Fruit fly (Drosophila melanogaster): ENCODE measurements around the gene vrs.

The vrs gene

DNA sequence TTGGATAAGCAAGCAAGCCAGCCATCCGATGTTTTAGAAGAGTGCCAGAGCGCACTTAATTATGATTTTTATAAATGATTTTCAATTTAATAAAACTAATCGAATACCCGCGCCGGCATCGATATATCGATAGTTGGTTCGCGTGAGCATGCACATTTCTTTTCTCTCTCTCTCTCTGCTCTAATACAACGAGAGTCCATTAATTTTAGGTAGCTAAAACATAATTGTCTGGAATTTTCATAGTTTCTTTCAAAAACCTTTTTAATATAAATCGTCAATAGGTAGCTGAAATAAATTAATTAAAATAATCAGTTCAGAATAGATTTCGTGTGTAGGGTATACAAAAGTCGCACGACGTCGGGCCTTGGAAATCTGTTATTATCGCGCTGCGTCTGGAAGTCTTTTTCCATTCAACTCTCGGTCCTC lies 1.4 kb downstream of the vrs start, which contains the start of gene CG18549 (continued):
- TF ChIP-seq HLH4C (GFP tag; IDR thresholded peaks at IDR 0.05; ENCODE audit: partially characterized antibody) (peak; percentile 73), ap (GFP tag; IDR thresholded peaks at IDR 0.05) (peak; percentile 100), CG10565 (GFP tag; optimal IDR thresholded peaks at IDR 0.05) (peak; percentile 98), CG4730 (GFP tag; IDR thresholded peaks at IDR 0.05) (peak; percentile 100), Dek (tag; optimal IDR thresholded peaks at IDR 0.05) (peak; percentile 100), zf30C (GFP tag; optimal IDR thresholded peaks at IDR 0.05) (peak; percentile 65), dmrt99B (tag; optimal IDR thresholded peaks at IDR 0.05) (peak; percentile 100), CG9817 (tag; optimal IDR thresholded peaks at IDR 0.05) (peak; percentile 100), bab2 (GFP tag; optimal IDR thresholded peaks at IDR 0.05) (peak; percentile 100), PHDP (tag; optimal IDR thresholded peaks at IDR 0.05) (peak; percentile 100), MTF-1 (GFP tag; optimal IDR thresholded peaks at IDR 0.05; ENCODE audit: borderline replicate concordance) (peak; percentile 99), CG15514 (GFP tag; optimal IDR thresholded peaks at IDR 0.05) (peak; percentile 96), Taf1 (GFP tag; IDR thresholded peaks at IDR 0.05) (peak; percentile 98), cad (GFP tag; optimal IDR thresholded peaks at IDR 0.05) (no peak), CG17361 (GFP tag; IDR thresholded peaks at IDR 0.05) (peak; percentile 100), aop (GFP tag; IDR thresholded peaks at IDR 0.05) (peak; percentile 98), Optix (GFP tag; IDR thresholded peaks at IDR 0.05) (peak; percentile 99), so (GFP tag; IDR thresholded peaks at IDR 0.05) (peak; percentile 100), CG2120 (GFP tag; optimal IDR thresholded peaks at IDR 0.05) (peak; percentile 100), CG6791 (GFP tag; IDR thresholded peaks at IDR 0.05; ENCODE audit: partially characterized antibody) (peak; percentile 81), Mad (GFP tag; optimal IDR thresholded peaks at IDR 0.05) (peak; percentile 99), CG4404 (GFP tag; IDR thresholded peaks at IDR 0.05) (peak; percentile 99), GATAe (GFP tag; conservative IDR thresholded peaks at IDR 0.05) (peak; percentile 99), CG42726 (GFP tag; IDR thresholded peaks at IDR 0.05; ENCODE audit: partially characterized antibody) (peak; percentile 5; the same call in 1 of the 2 replicates), Usf (GFP tag; optimal IDR thresholded peaks at IDR 0.05) (peak; percentile 98), CG33557 (GFP tag; optimal IDR thresholded peaks at IDR 0.05) (peak; percentile 100), CG11504 (tag; optimal IDR thresholded peaks at IDR 0.05) (peak; percentile 99), vvl (GFP tag; IDR thresholded peaks at IDR 0.05) (peak; percentile 100), CG7271 (tag; optimal IDR thresholded peaks at IDR 0.05) (peak; percentile 99), CG11247 (GFP tag; IDR thresholded peaks at IDR 0.05) (peak; percentile 100), phol (tag; optimal IDR thresholded peaks at IDR 0.05) (peak; percentile 100), ro (GFP tag; IDR thresholded peaks at IDR 0.05) (peak; percentile 99), Asciz (GFP tag; optimal IDR thresholded peaks at IDR 0.05) (peak; percentile 100), dm (GFP tag; optimal IDR thresholded peaks at IDR 0.05) (peak; percentile 98), slou (GFP tag; optimal IDR thresholded peaks at IDR 0.05) (peak; percentile 99), prd (optimal IDR thresholded peaks at IDR 0.05) (no peak), prd (GFP tag; IDR thresholded peaks at IDR 0.05) (peak; percentile 100), Dll (GFP tag; IDR thresholded peaks at IDR 0.05; ENCODE audit: partially characterized antibody) (peak; percentile 90), CG14050 (GFP tag; IDR thresholded peaks at IDR 0.05) (peak; percentile 100), chif (GFP tag; optimal IDR thresholded peaks at IDR 0.05) (peak; percentile 99 to 100), CG16779 (GFP tag; IDR thresholded peaks at IDR 0.05) (peak; percentile 99), CG8924 (tag; optimal IDR thresholded peaks at IDR 0.05) (peak; percentile 100), CG12391 (tag; optimal IDR thresholded peaks at IDR 0.05) (peak; percentile 100), CG11723 (GFP tag; optimal IDR thresholded peaks at IDR 0.05) (peak; percentile 99), ab (GFP tag; optimal IDR thresholded peaks at IDR 0.05) (peak; percentile 97), Dip2 (GFP tag; IDR thresholded peaks at IDR 0.05) (peak; percentile 83), sr (GFP tag; IDR thresholded peaks at IDR 0.05) (peak; percentile 99; the same call in 2 of the 3 replicates), CG4617 (GFP tag; optimal IDR thresholded peaks at IDR 0.05; ENCODE audit: borderline replicate concordance) (peak; percentile 99), Rfx (GFP tag; IDR thresholded peaks at IDR 0.05) (peak; percentile 100), Rx (GFP tag; IDR thresholded peaks at IDR 0.05) (peak; percentile 99), Camta (GFP tag; optimal IDR thresholded peaks at IDR 0.05) (peak; percentile 100)
